Fruit fly (Drosophila melanogaster) whole organism, prepupa: ENCODE measurements around the gene CG32121.

Experiments used
- Blimp-1 ChIP-seq: fragments of 200-800 bp; sonication (Bioruptor generic); optimal IDR thresholded peaks from 3 replicates; lab custom pipeline; 2017; ENCODE audit warnings: missing biosample characterization, missing genetic modification characterization, mild to moderate bottlenecking, moderate library complexity, missing genetic modification reagents
- CG10669 ChIP-seq: fragments of 200-800 bp; sonication (Bioruptor generic); optimal IDR thresholded peaks from 3 replicates; lab custom pipeline; 2018; ENCODE audit warnings: missing biosample characterization, mild to moderate bottlenecking, missing genetic modification characterization, moderate library complexity
- CG6276 ChIP-seq: fragments of 200-800 bp; sonication (Bioruptor generic); optimal IDR thresholded peaks from 2 replicates; lab custom pipeline; 2017; ENCODE audit warnings: missing biosample characterization, mild to moderate bottlenecking, missing genetic modification characterization
- CG6854 ChIP-seq: fragments of 200-800 bp; sonication (Bioruptor generic); optimal IDR thresholded peaks from 2 replicates; lab custom pipeline; 2017; ENCODE audit warnings: missing biosample characterization, mild to moderate bottlenecking, missing genetic modification characterization
- CG8319 ChIP-seq: fragments of 200-800 bp; sonication (Bioruptor generic); optimal IDR thresholded peaks from 3 replicates; lab custom pipeline; 2016; ENCODE audit warnings: missing biosample characterization, missing genetic modification characterization
- CG9139 ChIP-seq: fragments of 200-800 bp; sonication (Bioruptor generic); optimal IDR thresholded peaks from 3 replicates; lab custom pipeline; 2017; ENCODE audit warnings: missing biosample characterization, mild to moderate bottlenecking, missing genetic modification characterization
- Gug ChIP-seq: fragments of 200-800 bp; sonication (Bioruptor generic); IDR thresholded peaks from 2 replicates; pipeline ENCODE4 v1.3.6; 2022; ENCODE audit warnings: missing biosample characterization, missing genetic modification characterization
- Hr38 ChIP-seq: sonication (Bioruptor generic); optimal IDR thresholded peaks from 2 replicates; lab custom pipeline; 2016; ENCODE audit warnings: missing biosample characterization, missing genetic modification characterization
- Lpt ChIP-seq: fragments of 200-800 bp; sonication (Bioruptor generic); optimal IDR thresholded peaks from 3 replicates; lab custom pipeline; 2016; ENCODE audit warnings: missing biosample characterization, missing genetic modification characterization
- Met ChIP-seq: fragments of 200-800 bp; sonication (Bioruptor generic); optimal IDR thresholded peaks from 3 replicates; lab custom pipeline; 2016; ENCODE audit warnings: missing biosample characterization, missing genetic modification characterization
- acj6 ChIP-seq: fragments of 200-800 bp; sonication (Bioruptor generic); optimal IDR thresholded peaks from 3 replicates; lab custom pipeline; 2016; ENCODE audit warnings: missing biosample characterization, missing genetic modification characterization
- fd85E ChIP-seq: fragments of 200-800 bp; sonication (Bioruptor generic); optimal IDR thresholded peaks from 3 replicates; lab custom pipeline; 2016; ENCODE audit warnings: missing biosample characterization, missing genetic modification characterization
- pdm3 ChIP-seq: fragments of 200-800 bp; sonication (Bioruptor generic); optimal IDR thresholded peaks from 3 replicates; lab custom pipeline; 2016; ENCODE audit warnings: missing biosample characterization, missing genetic modification characterization
- topi ChIP-seq: fragments of 200-800 bp; sonication (Bioruptor generic); optimal IDR thresholded peaks from 3 replicates; lab custom pipeline; 2016; ENCODE audit warnings: missing biosample characterization, missing genetic modification characterization

DNA sequence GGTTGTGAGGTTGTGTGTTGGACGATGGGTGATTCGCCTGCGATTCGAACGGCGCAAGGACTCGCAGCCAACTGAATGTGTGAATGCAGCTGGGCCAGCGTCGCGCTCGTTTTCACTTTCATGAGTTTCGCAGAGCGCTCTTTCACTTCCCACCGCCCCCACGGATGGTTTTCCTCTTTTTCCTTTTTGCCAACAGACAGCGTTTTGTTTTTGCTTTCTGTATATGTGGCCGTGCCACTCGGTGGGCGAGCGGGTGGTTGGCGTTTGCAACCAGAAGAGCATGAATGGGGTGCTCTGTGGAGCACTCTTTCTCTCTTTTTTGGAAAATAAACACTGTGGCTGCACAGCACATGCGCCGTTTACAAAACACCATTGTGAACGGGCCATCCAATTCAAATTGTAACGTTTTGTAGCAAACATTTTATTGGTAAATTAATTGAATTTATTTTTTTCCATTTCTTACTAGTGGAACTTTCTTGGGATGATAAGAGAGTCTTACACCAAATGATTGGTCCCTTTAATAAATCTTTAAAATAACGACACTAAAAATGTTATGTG lies 13.1 kb upstream of the CG32121 start, which contains the start of gene CG10713:
- peak; percentile 21; the same call in 1 of the 2 replicates for TF ChIP-seq Gug
- no peak for TF ChIP-seq Hr38 (GFP tag; lab: Kevin White, UChicago)
- no peak for TF ChIP-seq pdm3
- TF ChIP-seq acj6 (GFP tag; lab: Kevin White, UChicago) = no peak
- TF ChIP-seq fd85E (GFP tag; lab: Kevin White, UChicago) = no peak
- peak; percentile 12 for TF ChIP-seq CG6854 (GFP tag; lab: Kevin White, UChicago)
- TF ChIP-seq CG10669 (GFP tag; lab: Kevin White, UChicago) = peak; percentile 60
- TF ChIP-seq CG8319 (GFP tag; lab: Kevin White, UChicago) = no peak
- TF ChIP-seq Lpt (GFP tag; lab: Kevin White, UChicago) = peak; percentile 47
- peak; percentile 0 for TF ChIP-seq topi (GFP tag; lab: Kevin White, UChicago)
- peak; percentile 60 for TF ChIP-seq CG9139 (GFP tag; lab: Kevin White, UChicago)
- no peak for TF ChIP-seq Met (GFP tag; lab: Kevin White, UChicago)
- TF ChIP-seq Blimp-1 = no peak
- peak; percentile 76 for TF ChIP-seq CG6276
